Worm (Caenorhabditis elegans) whole organism, L1 larva: ENCODE measurements around the gene Y76A2B.4.

Experiments used
- Y116A8C.19 ChIP-seq: sonication (generic microtip); optimal IDR thresholded peaks from 2 replicates; lab custom pipeline; 2016; ENCODE audit warnings: missing compliant biosample characterization, missing genetic modification characterization, borderline replicate concordance
- dpl-1 ChIP-seq, 3 experiments: fragments of 150-350 bp in 2 of 3; sonication (generic microtip) in 1 of 3; optimal IDR thresholded peaks; 2 replicates each; lab custom pipeline; 2014 to 2017; ENCODE audit warnings: missing biosample characterization in 3 of 3, missing genetic modification characterization in 3 of 3, missing genetic modification reagents in 3 of 3
- elt-3 ChIP-seq, 6 experiments: fragments of 150-350 bp in 1 of 6; sonication (generic microtip); optimal IDR thresholded peaks; 2 replicates each; lab custom pipeline; 2017 to 2018; ENCODE audit warnings: missing biosample characterization in 6 of 6, missing genetic modification characterization in 6 of 6, inconsistent platforms in 1 of 6
- ets-5 ChIP-seq: fragments of 200-800 bp; sonication (Bioruptor generic); IDR thresholded peaks from 2 replicates; pipeline ENCODE4 v1.3.6; 2022; ENCODE audit warnings: missing genetic modification characterization, missing compliant biosample characterization
- fkh-4 ChIP-seq: sonication (generic microtip); optimal IDR thresholded peaks from 2 replicates; lab custom pipeline; 2016; ENCODE audit warnings: missing compliant biosample characterization, missing genetic modification characterization, borderline replicate concordance
- irx-1 ChIP-seq: sonication (generic microtip); optimal IDR thresholded peaks from 2 replicates; lab custom pipeline; 2016; ENCODE audit warnings: missing genetic modification characterization, missing compliant biosample characterization
- nhr-11 ChIP-seq: fragments of 150-350 bp; optimal IDR thresholded peaks from 2 replicates; lab custom pipeline; 2014; ENCODE audit warnings: missing biosample characterization, missing genetic modification characterization
- nhr-76 ChIP-seq: sonication (generic microtip); optimal IDR thresholded peaks from 2 replicates; lab custom pipeline; 2017; ENCODE audit warnings: missing biosample characterization, missing genetic modification characterization
- pag-3 ChIP-seq: sonication (generic microtip); optimal IDR thresholded peaks from 2 replicates; lab custom pipeline; 2017; ENCODE audit warnings: missing genetic modification characterization, mild to moderate bottlenecking, missing compliant biosample characterization, antibody characterized with exemption, borderline replicate concordance; ENCODE audit not compliant: insufficient read depth
- snpc-4 ChIP-seq: fragments of 150-350 bp; optimal IDR thresholded peaks from 2 replicates; lab custom pipeline; 2014; ENCODE audit warnings: missing biosample characterization, missing genetic modification characterization
- unc-62 ChIP-seq: fragments of 150-350 bp; optimal IDR thresholded peaks from 2 replicates; lab custom pipeline; 2014; ENCODE audit warnings: missing biosample characterization, missing genetic modification reagents, missing genetic modification characterization
- ztf-11 ChIP-seq, 2 experiments: sonication (generic microtip); optimal IDR thresholded peaks; 2 replicates each; lab custom pipeline; 2016 to 2017; ENCODE audit warnings: missing genetic modification characterization in 2 of 2, missing biosample characterization in 1 of 2, missing compliant biosample characterization in 1 of 2

DNA sequence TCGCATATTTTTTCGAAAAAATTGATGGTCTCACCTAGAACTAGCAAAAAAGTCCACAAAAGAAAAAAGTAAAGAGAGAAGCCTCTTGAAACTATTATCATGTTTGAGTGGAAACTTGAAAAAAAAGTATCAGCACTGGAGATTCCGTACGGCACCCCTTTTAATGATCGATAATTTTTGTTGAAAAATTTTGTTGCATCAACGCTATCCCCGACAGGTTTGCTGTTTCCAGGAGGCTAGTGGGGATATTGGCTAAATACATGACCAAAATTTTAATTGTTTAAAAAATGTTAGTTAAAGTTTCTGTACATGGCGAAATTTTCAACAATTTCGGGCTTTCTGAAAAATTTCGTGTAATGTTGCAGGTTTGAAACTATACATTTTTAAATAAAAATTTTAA is 51.0 kb downstream of the Y76A2B.4 start, which contains the start of gene T28A8.2:
- no peak for TF ChIP-seq unc-62 (GFP tag; lab: Kevin White, UChicago)
- TF ChIP-seq Y116A8C.19 (tag; lab: Kevin White, UChicago): no peak
- no peak for TF ChIP-seq elt-3 (tag; optimal IDR thresholded peaks at IDR 0.05; lab: Kevin White, UChicago)
- TF ChIP-seq snpc-4 (tag; lab: Kevin White, UChicago): no peak
- TF ChIP-seq dpl-1 (GFP tag; optimal IDR thresholded peaks at IDR 0.05; lab: Kevin White, UChicago): no peak
- no peak for TF ChIP-seq ets-5 (GFP tag; lab: Robert Waterston, UW)
- TF ChIP-seq nhr-76 (tag; lab: Kevin White, UChicago): no peak
- no peak for TF ChIP-seq fkh-4
- no peak for TF ChIP-seq ztf-11 (tag; optimal IDR thresholded peaks at IDR 0.05; lab: Kevin White, UChicago)
- TF ChIP-seq nhr-11 (tag; lab: Kevin White, UChicago): no peak
- TF ChIP-seq pag-3 (tag; lab: Kevin White, UChicago): no peak
- no peak for TF ChIP-seq irx-1
